Fruit fly (Drosophila melanogaster) whole organism, embryonic: ENCODE data around the gene TTLL6B.

Experiments used
- CG10267 ChIP-seq: fragments of 200-800 bp; sonication (Bioruptor generic); optimal IDR thresholded peaks from 2 replicates; lab custom pipeline; 2018; ENCODE audit warnings: missing biosample characterization, mild to moderate bottlenecking, missing genetic modification characterization, moderate library complexity
- CG10274 ChIP-seq: fragments of 200-800 bp; sonication (Bioruptor generic); optimal IDR thresholded peaks from 3 replicates; lab custom pipeline; 2017; ENCODE audit warnings: missing biosample characterization, mild to moderate bottlenecking, missing genetic modification characterization
- CG10654 ChIP-seq: fragments of 200-800 bp; sonication (Bioruptor generic); optimal IDR thresholded peaks from 2 replicates; lab custom pipeline; 2016; ENCODE audit warnings: missing biosample characterization, missing genetic modification characterization
- CG11247 ChIP-seq: fragments of 200-800 bp; sonication (Bioruptor generic); IDR thresholded peaks from 2 replicates; pipeline ENCODE4 v1.3.6; 2022; ENCODE audit warnings: missing biosample characterization, missing genetic modification characterization
- CG12391 ChIP-seq: fragments of 200-800 bp; sonication (Bioruptor generic); optimal IDR thresholded peaks from 3 replicates; lab custom pipeline; 2018; ENCODE audit warnings: missing biosample characterization, mild to moderate bottlenecking, missing genetic modification characterization, moderate library complexity
- CG13287 ChIP-seq: fragments of 200-800 bp; sonication (Bioruptor generic); IDR thresholded peaks from 2 replicates; pipeline ENCODE4 v1.3.6; 2022; ENCODE audit warnings: missing biosample characterization, missing genetic modification characterization; ENCODE audit not compliant: partially characterized antibody
- CG15269 ChIP-seq: fragments of 200-800 bp; sonication (Bioruptor generic); optimal IDR thresholded peaks from 2 replicates; lab custom pipeline; 2018; ENCODE audit warnings: missing biosample characterization, mild to moderate bottlenecking, missing genetic modification characterization, moderate library complexity
- CG1529 ChIP-seq: fragments of 200-800 bp; sonication (Bioruptor generic); optimal IDR thresholded peaks from 3 replicates; lab custom pipeline; 2018; ENCODE audit warnings: missing biosample characterization, missing genetic modification characterization
- CG1647 ChIP-seq: fragments of 200-800 bp; sonication (Bioruptor generic); optimal IDR thresholded peaks from 3 replicates; lab custom pipeline; 2016; ENCODE audit warnings: missing biosample characterization, missing genetic modification characterization
- CG2116 ChIP-seq: fragments of 200-800 bp; sonication (Bioruptor generic); optimal IDR thresholded peaks from 3 replicates; lab custom pipeline; 2018; ENCODE audit warnings: missing biosample characterization, mild to moderate bottlenecking, missing genetic modification characterization
- CG30020 ChIP-seq: fragments of 200-800 bp; optimal IDR thresholded peaks from 2 replicates; lab custom pipeline; 2019; ENCODE audit warnings: missing biosample characterization, mild to moderate bottlenecking, missing genetic modification characterization, moderate library complexity
- CG31388 ChIP-seq: fragments of 200-800 bp; sonication (Bioruptor generic); optimal IDR thresholded peaks from 2 replicates; lab custom pipeline; 2016; ENCODE audit warnings: missing biosample characterization, missing genetic modification characterization
- CG32767 ChIP-seq: fragments of 200-800 bp; sonication (Bioruptor generic); IDR thresholded peaks from 2 replicates; pipeline ENCODE4 v1.3.6; 2022; ENCODE audit warnings: missing biosample characterization, missing genetic modification characterization
- CG33557 ChIP-seq: fragments of 200-800 bp; sonication (Bioruptor generic); optimal IDR thresholded peaks from 2 replicates; lab custom pipeline; 2019; ENCODE audit warnings: missing biosample characterization, mild to moderate bottlenecking, missing genetic modification characterization, moderate library complexity
- CG4282 ChIP-seq: fragments of 200-800 bp; sonication (Bioruptor generic); optimal IDR thresholded peaks from 2 replicates; lab custom pipeline; 2016; ENCODE audit warnings: missing biosample characterization, missing genetic modification characterization
- CG4360 ChIP-seq: fragments of 200-800 bp; sonication (Bioruptor generic); IDR thresholded peaks from 2 replicates; pipeline ENCODE4 v1.3.6; 2022; ENCODE audit warnings: missing biosample characterization, missing genetic modification characterization
- CG4820 ChIP-seq: fragments of 200-800 bp; sonication (Bioruptor generic); optimal IDR thresholded peaks from 3 replicates; lab custom pipeline; 2016; ENCODE audit warnings: missing biosample characterization, missing genetic modification characterization
- CG7839 ChIP-seq: fragments of 200-800 bp; sonication (Bioruptor generic); optimal IDR thresholded peaks from 3 replicates; lab custom pipeline; 2018; ENCODE audit warnings: missing biosample characterization, mild to moderate bottlenecking, missing genetic modification characterization, moderate library complexity
- CG8281 ChIP-seq: fragments of 200-800 bp; sonication (Bioruptor generic); optimal IDR thresholded peaks from 2 replicates; lab custom pipeline; 2018; ENCODE audit warnings: missing biosample characterization, mild to moderate bottlenecking, missing genetic modification characterization, moderate library complexity
- CG8944 ChIP-seq: fragments of 200-800 bp; sonication (Bioruptor generic); optimal IDR thresholded peaks from 3 replicates; lab custom pipeline; 2016; ENCODE audit warnings: missing biosample characterization, missing genetic modification characterization
- CG9797 ChIP-seq: fragments of 200-800 bp; sonication (Bioruptor generic); optimal IDR thresholded peaks from 3 replicates; lab custom pipeline; 2018; ENCODE audit warnings: missing biosample characterization, mild to moderate bottlenecking, missing genetic modification characterization
- CoRest ChIP-seq: fragments of 200-800 bp; sonication (Bioruptor generic); optimal IDR thresholded peaks from 3 replicates; lab custom pipeline; 2018; ENCODE audit warnings: missing biosample characterization, mild to moderate bottlenecking, missing genetic modification characterization, moderate library complexity
- Dek ChIP-seq: fragments of 200-800 bp; sonication (Bioruptor generic); optimal IDR thresholded peaks from 3 replicates; lab custom pipeline; 2019; ENCODE audit warnings: missing biosample characterization, mild to moderate bottlenecking, missing genetic modification characterization, moderate library complexity
- Dfd ChIP-seq, 2 experiments: fragments of >200 bp; optimal IDR thresholded peaks; 2 replicates each; lab custom pipeline; 2017; ENCODE audit warnings: missing biosample characterization in 2 of 2, missing genetic modification characterization in 2 of 2
- Doc3 ChIP-seq: fragments of 200-800 bp; sonication (Bioruptor generic); IDR thresholded peaks from 3 replicates; pipeline ENCODE4 v1.3.6; 2022; ENCODE audit warnings: missing biosample characterization, missing genetic modification characterization; ENCODE audit not compliant: partially characterized antibody
- Hand ChIP-seq: fragments of 200-800 bp; sonication (Bioruptor generic); optimal IDR thresholded peaks from 2 replicates; lab custom pipeline; 2017; ENCODE audit warnings: mild to moderate bottlenecking, missing biosample characterization, missing genetic modification reagents, missing genetic modification characterization
- Kr ChIP-seq: fragments of 200-800 bp; sonication (Bioruptor generic); optimal IDR thresholded peaks from 2 replicates; lab custom pipeline; 2017; ENCODE audit warnings: missing biosample characterization, mild to moderate bottlenecking, missing genetic modification characterization
- MESR4 ChIP-seq: fragments of 200-800 bp; sonication (Bioruptor generic); optimal IDR thresholded peaks from 2 replicates; lab custom pipeline; 2018; ENCODE audit warnings: missing biosample characterization, mild to moderate bottlenecking, missing genetic modification characterization, moderate library complexity
- Max ChIP-seq: fragments of 200-800 bp; sonication (Bioruptor generic); optimal IDR thresholded peaks from 2 replicates; lab custom pipeline; 2016; ENCODE audit warnings: missing biosample characterization, mild to moderate bottlenecking, missing genetic modification characterization
- NFAT ChIP-seq: fragments of 200-800 bp; sonication (Bioruptor generic); IDR thresholded peaks from 2 replicates; pipeline ENCODE4 v1.3.6; 2022; ENCODE audit warnings: missing biosample characterization, missing genetic modification characterization
- Rfx ChIP-seq: fragments of 200-800 bp; sonication (Bioruptor generic); IDR thresholded peaks from 2 replicates; pipeline ENCODE4 v1.3.6; 2022; ENCODE audit warnings: missing biosample characterization, missing genetic modification characterization
- Sin3A ChIP-seq: fragments of >200 bp; optimal IDR thresholded peaks from 2 replicates; lab custom pipeline; 2018
- ac ChIP-seq: fragments of 200-800 bp; sonication (Bioruptor generic); optimal IDR thresholded peaks from 3 replicates; lab custom pipeline; 2017; ENCODE audit warnings: missing biosample characterization, mild to moderate bottlenecking, missing genetic modification characterization
- br ChIP-seq: fragments of >200 bp; optimal IDR thresholded peaks from 2 replicates; lab custom pipeline; 2017
- cato ChIP-seq: fragments of 200-800 bp; sonication (Bioruptor generic); optimal IDR thresholded peaks from 2 replicates; lab custom pipeline; 2016; ENCODE audit warnings: missing biosample characterization, missing genetic modification characterization, borderline replicate concordance
- ems ChIP-seq: fragments of 200-800 bp; sonication (Bioruptor generic); optimal IDR thresholded peaks from 3 replicates; lab custom pipeline; 2016; ENCODE audit warnings: missing biosample characterization, missing genetic modification characterization
- fd102C ChIP-seq: fragments of 200-800 bp; sonication (Bioruptor generic); optimal IDR thresholded peaks from 2 replicates; lab custom pipeline; 2018; ENCODE audit warnings: missing biosample characterization, mild to moderate bottlenecking, missing genetic modification characterization, moderate library complexity
- jing ChIP-seq: fragments of 200-800 bp; sonication (Bioruptor generic); optimal IDR thresholded peaks from 2 replicates; lab custom pipeline; 2018; ENCODE audit warnings: missing biosample characterization, mild to moderate bottlenecking, missing genetic modification characterization
- kay ChIP-seq: fragments of 200-800 bp; sonication (Bioruptor generic); optimal IDR thresholded peaks from 2 replicates; lab custom pipeline; 2016; ENCODE audit warnings: missing biosample characterization, missing genetic modification characterization
- knrl ChIP-seq: fragments of 200-800 bp; sonication (Bioruptor generic); IDR thresholded peaks from 3 replicates; pipeline ENCODE4 v1.3.6; 2022; ENCODE audit warnings: missing biosample characterization, missing genetic modification characterization; ENCODE audit not compliant: partially characterized antibody
- odd ChIP-seq: fragments of 200-800 bp; sonication (Bioruptor generic); optimal IDR thresholded peaks from 2 replicates; lab custom pipeline; 2017; ENCODE audit warnings: missing biosample characterization, mild to moderate bottlenecking, missing genetic modification characterization
- phol ChIP-seq: fragments of 200-800 bp; sonication (Bioruptor generic); optimal IDR thresholded peaks from 3 replicates; lab custom pipeline; 2018; ENCODE audit warnings: missing biosample characterization, mild to moderate bottlenecking, missing genetic modification characterization, moderate library complexity
- repo ChIP-seq: fragments of 200-800 bp; sonication (Bioruptor generic); optimal IDR thresholded peaks from 2 replicates; lab custom pipeline; 2016; ENCODE audit warnings: missing biosample characterization, missing genetic modification characterization
- salm ChIP-seq: fragments of 200-800 bp; sonication (Bioruptor generic); optimal IDR thresholded peaks from 2 replicates; lab custom pipeline; 2018; ENCODE audit warnings: missing biosample characterization, mild to moderate bottlenecking, missing genetic modification characterization
- sima ChIP-seq: fragments of 200-800 bp; sonication (Bioruptor generic); optimal IDR thresholded peaks from 2 replicates; lab custom pipeline; 2016; ENCODE audit warnings: missing biosample characterization, missing genetic modification characterization
- sna ChIP-seq: fragments of 200-800 bp; sonication (Bioruptor generic); IDR thresholded peaks from 2 replicates; pipeline ENCODE4 v1.3.6; 2022; ENCODE audit warnings: missing biosample characterization, missing genetic modification characterization; ENCODE audit not compliant: partially characterized antibody
- sob ChIP-seq: fragments of 200-800 bp; sonication (Bioruptor generic); IDR thresholded peaks from 2 replicates; pipeline ENCODE4 v1.3.6; 2022; ENCODE audit warnings: missing biosample characterization, missing genetic modification characterization
- sqz ChIP-seq: fragments of 200-800 bp; sonication (Bioruptor generic); optimal IDR thresholded peaks from 3 replicates; lab custom pipeline; 2018; ENCODE audit warnings: missing biosample characterization, mild to moderate bottlenecking, missing genetic modification characterization
- tio ChIP-seq: fragments of 200-800 bp; sonication (Bioruptor generic); optimal IDR thresholded peaks from 2 replicates; lab custom pipeline; 2017; ENCODE audit warnings: missing biosample characterization, missing genetic modification characterization, inconsistent platforms

Gene TTLL6B

dm6 chr3R:27274533-27275447 is 24.0 kb upstream of the TTLL6B start, which contains the start of gene CG5938 (continued):
- TF ChIP-seq CG12391: peak; percentile 47
- peak; percentile 62 for TF ChIP-seq CG4360 (GFP tag; lab: Robert Waterston, UW)
- TF ChIP-seq sqz (GFP tag; lab: Kevin White, UChicago): no peak
- TF ChIP-seq CG4282 (GFP tag; lab: Kevin White, UChicago): no peak
- TF ChIP-seq Dfd (GFP tag; optimal IDR thresholded peaks at IDR 0.05; lab: Kevin White, UChicago): no peak
- no peak for TF ChIP-seq jing (GFP tag; lab: Kevin White, UChicago)
- TF ChIP-seq sima (GFP tag; lab: Kevin White, UChicago): no peak
- no peak for TF ChIP-seq CG4820 (GFP tag; lab: Kevin White, UChicago)
- TF ChIP-seq Sin3A: no peak
- no peak for TF ChIP-seq tio (GFP tag; lab: Kevin White, UChicago)
- no peak for TF ChIP-seq sna (GFP tag; lab: Robert Waterston, UW)
- TF ChIP-seq CG31388 (GFP tag; lab: Kevin White, UChicago): no peak
- no peak for TF ChIP-seq Doc3 (GFP tag; lab: Robert Waterston, UW)
- TF ChIP-seq CG8944 (GFP tag; lab: Kevin White, UChicago): no peak
- no peak for TF ChIP-seq salm (tag; lab: Kevin White, UChicago)
- TF ChIP-seq kay (GFP tag; lab: Kevin White, UChicago): no peak
- TF ChIP-seq CG10267 (tag; lab: Kevin White, UChicago): peak; percentile 79
- no peak for TF ChIP-seq CG33557 (GFP tag; lab: Kevin White, UChicago)
- TF ChIP-seq CG10654 (GFP tag; lab: Kevin White, UChicago): peak; percentile 0
- TF ChIP-seq CG1529 (GFP tag; lab: Kevin White, UChicago): no peak
- no peak for TF ChIP-seq Max (GFP tag; lab: Kevin White, UChicago)
- peak; percentile 39 for TF ChIP-seq CG2116 (GFP tag; lab: Kevin White, UChicago)
- no peak for TF ChIP-seq Kr (GFP tag; lab: Kevin White, UChicago)
- TF ChIP-seq CG10274: no peak
- no peak for TF ChIP-seq fd102C
- TF ChIP-seq cato (GFP tag; lab: Kevin White, UChicago): peak; percentile 27
- TF ChIP-seq CoRest (tag; lab: Kevin White, UChicago): peak; percentile 51
- peak; percentile 48 for TF ChIP-seq CG15269 (tag; lab: Kevin White, UChicago)
- 0 out of 2 replicates have a peak, but pooled peaks have one; percentile 9 for TF ChIP-seq sob (GFP tag; lab: Robert Waterston, UW)
- peak; percentile 18 for TF ChIP-seq CG7839 (tag; lab: Kevin White, UChicago)
- TF ChIP-seq MESR4 (GFP tag; lab: Kevin White, UChicago): peak; percentile 73
- TF ChIP-seq ems (GFP tag; lab: Kevin White, UChicago): no peak
- no peak for TF ChIP-seq NFAT (GFP tag; lab: Robert Waterston, UW)
- TF ChIP-seq CG13287 (GFP tag; lab: Robert Waterston, UW): peak; percentile 35; the same call in 1 of the 2 replicates
- TF ChIP-seq odd (GFP tag; lab: Kevin White, UChicago): no peak
- TF ChIP-seq Rfx (GFP tag; lab: Robert Waterston, UW): peak; percentile 9; the same call in 1 of the 2 replicates
- TF ChIP-seq knrl (GFP tag; lab: Robert Waterston, UW): no peak
- TF ChIP-seq CG32767 (GFP tag; lab: Robert Waterston, UW): no peak
- TF ChIP-seq CG9797: peak; percentile 13
- no peak for TF ChIP-seq br
- TF ChIP-seq CG30020 (tag; lab: Kevin White, UChicago): no peak
- no peak for TF ChIP-seq CG1647 (GFP tag; lab: Kevin White, UChicago)
- peak; percentile 38 for TF ChIP-seq phol (tag; lab: Kevin White, UChicago)
- TF ChIP-seq CG11247 (GFP tag; lab: Robert Waterston, UW): no peak
- no peak for TF ChIP-seq ac (GFP tag; lab: Kevin White, UChicago)
- no peak for TF ChIP-seq repo (GFP tag; lab: Kevin White, UChicago)
- no peak for TF ChIP-seq Hand (GFP tag; lab: Kevin White, UChicago)
- TF ChIP-seq CG8281 (tag; lab: Kevin White, UChicago): no peak
- peak; percentile 22 for TF ChIP-seq Dek (tag; lab: Kevin White, UChicago)
